Fruit fly (Drosophila melanogaster): ENCODE results near the gene CG14452.

Gene CG14452

dm6 chr3L:22737732-22738611 is 42.2 kb downstream of the CG14452 start, which contains the start of gene CG11241 (continued):
- TF ChIP-seq woc (GFP tag; optimal IDR thresholded peaks at IDR 0.05): no peak

dm6 chr3L:22741389-22742120 is 45.8 kb downstream of the CG14452 start, which contains the start of gene CG7369:
CG7369 (plus strand) TSS chr3L:22741793.
- TF ChIP-seq GATAd (GFP tag; optimal IDR thresholded peaks at IDR 0.05): peak; percentile 87
- TF ChIP-seq Vsx2 (GFP tag; optimal IDR thresholded peaks at IDR 0.05; ENCODE audit: partially characterized antibody): no peak
- peak; percentile 95 for TF ChIP-seq tai (GFP tag; optimal IDR thresholded peaks at IDR 0.05)
- peak; percentile 85 for TF ChIP-seq Sp1 (GFP tag; optimal IDR thresholded peaks at IDR 0.05)
- TF ChIP-seq lola (GFP tag; optimal IDR thresholded peaks at IDR 0.05): no peak
- TF ChIP-seq Rel (GFP tag; optimal IDR thresholded peaks at IDR 0.05): peak; percentile 71
- TF ChIP-seq Rel (tag; optimal IDR thresholded peaks at IDR 0.05): peak; percentile 99
- peak; percentile 49 for TF ChIP-seq Mio (GFP tag; optimal IDR thresholded peaks at IDR 0.05)
- TF ChIP-seq dl (GFP tag; optimal IDR thresholded peaks at IDR 0.05; ENCODE audit: insufficient read depth in 1 of 2, partially characterized antibody in 2 of 2): no peak
- TF ChIP-seq Hr83 (GFP tag; optimal IDR thresholded peaks at IDR 0.05; ENCODE audit: poor library complexity, severe bottlenecking): peak; percentile 91
- TF ChIP-seq fru (GFP tag; optimal IDR thresholded peaks at IDR 0.05): peak; percentile 90
- TF ChIP-seq sage (GFP tag; optimal IDR thresholded peaks at IDR 0.05): peak; percentile 84
- peak; percentile 77 for TF ChIP-seq Myc (optimal IDR thresholded peaks at IDR 0.05)
- no peak for TF ChIP-seq usp (GFP tag; optimal IDR thresholded peaks at IDR 0.05)
- TF ChIP-seq Dfd (GFP tag; optimal IDR thresholded peaks at IDR 0.05): no peak
- peak; percentile 74 for TF ChIP-seq sv (GFP tag; optimal IDR thresholded peaks at IDR 0.05)
- no peak for TF ChIP-seq N (GFP tag; optimal IDR thresholded peaks at IDR 0.05)
- TF ChIP-seq dmrt93B (GFP tag; optimal IDR thresholded peaks at IDR 0.05): peak; percentile 91
- peak; percentile 84 for TF ChIP-seq woc (GFP tag; optimal IDR thresholded peaks at IDR 0.05)
- TF ChIP-seq br (GFP tag; optimal IDR thresholded peaks at IDR 0.05): peak; percentile 85
- peak; percentile 66 for TF ChIP-seq CG32264 (GFP tag; optimal IDR thresholded peaks at IDR 0.05)
- no peak for TF ChIP-seq Abd-B (GFP tag; optimal IDR thresholded peaks at IDR 0.05)
- TF ChIP-seq HLH106 (tag; optimal IDR thresholded peaks at IDR 0.05): peak; percentile 90
- peak; percentile 77 for TF ChIP-seq dsf (GFP tag; optimal IDR thresholded peaks at IDR 0.05; ENCODE audit: borderline replicate concordance)
- peak; percentile 83 for TF ChIP-seq ey (GFP tag; optimal IDR thresholded peaks at IDR 0.05)
- peak; percentile 31 to 92 for TF ChIP-seq foxo (GFP tag; optimal IDR thresholded peaks at IDR 0.05)
- TF ChIP-seq OdsH (GFP tag; optimal IDR thresholded peaks at IDR 0.05): peak; percentile 87
- peak; percentile 90 for TF ChIP-seq h (GFP tag; optimal IDR thresholded peaks at IDR 0.05)
- peak; percentile 93 for TF ChIP-seq brk (GFP tag; optimal IDR thresholded peaks at IDR 0.05)
- peak; percentile 26 for TF ChIP-seq jim (GFP tag; optimal IDR thresholded peaks at IDR 0.05)
- TF ChIP-seq CG9705 (GFP tag; optimal IDR thresholded peaks at IDR 0.05): peak; percentile 81
- peak; percentile 91 for TF ChIP-seq Hnf4 (GFP tag; optimal IDR thresholded peaks at IDR 0.05)
- TF ChIP-seq psq (GFP tag; optimal IDR thresholded peaks at IDR 0.05): peak; percentile 89
- peak; percentile 75 for TF ChIP-seq Jra (GFP tag; optimal IDR thresholded peaks at IDR 0.05)
- peak; percentile 89 for TF ChIP-seq rgr (GFP tag; optimal IDR thresholded peaks at IDR 0.05)
- no peak for TF ChIP-seq CrebA (GFP tag; optimal IDR thresholded peaks at IDR 0.05; ENCODE audit: borderline replicate concordance)
- no peak for TF ChIP-seq Dif (GFP tag; optimal IDR thresholded peaks at IDR 0.05; ENCODE audit: partially characterized antibody)
- no peak for TF ChIP-seq Hr78 (GFP tag; optimal IDR thresholded peaks at IDR 0.05)
- TF ChIP-seq pan (optimal IDR thresholded peaks at IDR 0.05): no peak

Measured in whole organism, wandering third instar larva.